Worm (Caenorhabditis elegans): Measurements from ENCODE around the gene Y82E9BR.8.

Y82E9BR.8 gene

ce11 chrIII:1307333-1307732, 50.5 kb downstream of the Y82E9BR.8 start:
- TF ChIP-seq F13H6.1 (tag; optimal IDR thresholded peaks at IDR 0.05) (no peak), sma-3 (GFP tag; optimal IDR thresholded peaks at IDR 0.05) (no peak), nhr-237 (tag; optimal IDR thresholded peaks at IDR 0.05) (no peak), nhr-23 (tag; optimal IDR thresholded peaks at IDR 0.05) (no peak), mdl-1 (tag; optimal IDR thresholded peaks at IDR 0.05) (no peak), alr-1 (tag; optimal IDR thresholded peaks at IDR 0.05) (no peak), aly-2 (tag; optimal IDR thresholded peaks at IDR 0.05) (no peak), unc-39 (tag; optimal IDR thresholded peaks at IDR 0.05) (no peak)
